Fruit fly (Drosophila melanogaster) whole organism, embryonic: ENCODE data around the gene CG44006.

Source experiments
- ATbp ChIP-seq: fragments of 200-800 bp; sonication (Bioruptor generic); optimal IDR thresholded peaks from 2 replicates; lab custom pipeline; 2017; ENCODE audit warnings: missing biosample characterization, mild to moderate bottlenecking, missing genetic modification characterization, missing genetic modification reagents
- Abd-B ChIP-seq: fragments of 200-800 bp; sonication (Bioruptor generic); optimal IDR thresholded peaks from 2 replicates; lab custom pipeline; 2018; ENCODE audit warnings: missing biosample characterization, mild to moderate bottlenecking, missing genetic modification characterization, moderate library complexity
- Bgb ChIP-seq: fragments of 200-800 bp; sonication (Bioruptor generic); IDR thresholded peaks from 2 replicates; pipeline ENCODE4 v1.3.6; 2022; ENCODE audit warnings: missing biosample characterization, missing genetic modification characterization; ENCODE audit not compliant: partially characterized antibody
- CG11085 ChIP-seq: fragments of 200-800 bp; sonication (Bioruptor generic); IDR thresholded peaks from 2 replicates; pipeline ENCODE4 v1.3.6; 2022; ENCODE audit warnings: missing biosample characterization, missing genetic modification characterization
- CG11695 ChIP-seq: fragments of 200-800 bp; sonication (Bioruptor generic); IDR thresholded peaks from 3 replicates; pipeline ENCODE4 v1.3.6; 2022; ENCODE audit warnings: missing biosample characterization, missing genetic modification characterization
- CG12071 ChIP-seq: fragments of 200-800 bp; sonication (Bioruptor generic); optimal IDR thresholded peaks from 3 replicates; lab custom pipeline; 2018; ENCODE audit warnings: missing biosample characterization, mild to moderate bottlenecking, missing genetic modification characterization
- CG15514 ChIP-seq: fragments of 200-800 bp; sonication (Bioruptor generic); optimal IDR thresholded peaks from 3 replicates; lab custom pipeline; 2017; ENCODE audit warnings: missing biosample characterization, missing genetic modification characterization, mild to moderate bottlenecking, moderate library complexity, missing genetic modification reagents
- CG15601 ChIP-seq: fragments of 200-800 bp; sonication (Bioruptor generic); optimal IDR thresholded peaks from 3 replicates; lab custom pipeline; 2019; ENCODE audit warnings: missing biosample characterization, mild to moderate bottlenecking, missing genetic modification characterization, moderate library complexity
- CG1602 ChIP-seq: fragments of 200-800 bp; sonication (Bioruptor generic); optimal IDR thresholded peaks from 3 replicates; lab custom pipeline; 2016; ENCODE audit warnings: missing biosample characterization, missing genetic modification characterization
- CG17328 ChIP-seq: fragments of 200-800 bp; sonication (Bioruptor generic); IDR thresholded peaks from 2 replicates; pipeline ENCODE4 v1.3.6; 2022; ENCODE audit warnings: missing biosample characterization, missing genetic modification characterization
- CG17568 ChIP-seq: fragments of 200-800 bp; sonication (Bioruptor generic); optimal IDR thresholded peaks from 2 replicates; lab custom pipeline; 2018; ENCODE audit warnings: missing biosample characterization, mild to moderate bottlenecking, missing genetic modification characterization, moderate library complexity
- CG18262 ChIP-seq: fragments of 200-800 bp; optimal IDR thresholded peaks from 3 replicates; lab custom pipeline; 2019; ENCODE audit warnings: missing biosample characterization, mild to moderate bottlenecking, missing genetic modification characterization, moderate library complexity
- CG2129 ChIP-seq: fragments of 200-800 bp; sonication (Bioruptor generic); IDR thresholded peaks from 2 replicates; pipeline ENCODE4 v1.3.6; 2022; ENCODE audit warnings: missing biosample characterization, missing genetic modification characterization; ENCODE audit not compliant: partially characterized antibody
- CG30020 ChIP-seq: fragments of 200-800 bp; optimal IDR thresholded peaks from 2 replicates; lab custom pipeline; 2019; ENCODE audit warnings: missing biosample characterization, mild to moderate bottlenecking, missing genetic modification characterization, moderate library complexity
- CG31365 ChIP-seq: fragments of 200-800 bp; sonication (Bioruptor generic); optimal IDR thresholded peaks from 2 replicates; lab custom pipeline; 2018; ENCODE audit warnings: missing biosample characterization, mild to moderate bottlenecking, missing genetic modification characterization
- CG31441 ChIP-seq: fragments of 200-800 bp; sonication (Bioruptor generic); IDR thresholded peaks from 2 replicates; pipeline ENCODE4 v1.3.6; 2022; ENCODE audit warnings: missing biosample characterization, missing genetic modification characterization
- CG32532 ChIP-seq: fragments of 200-800 bp; sonication (Bioruptor generic); IDR thresholded peaks from 2 replicates; pipeline ENCODE4 v1.3.6; 2022; ENCODE audit warnings: missing biosample characterization, missing genetic modification characterization
- CG4328 ChIP-seq: fragments of 200-800 bp; sonication (Bioruptor generic); optimal IDR thresholded peaks from 3 replicates; lab custom pipeline; 2017; ENCODE audit warnings: missing biosample characterization, missing genetic modification reagents, missing genetic modification characterization
- CG4707 ChIP-seq: fragments of 200-800 bp; sonication (Bioruptor generic); optimal IDR thresholded peaks from 2 replicates; lab custom pipeline; 2018; ENCODE audit warnings: missing biosample characterization, mild to moderate bottlenecking, missing genetic modification characterization, moderate library complexity
- CG5180 ChIP-seq: fragments of 200-800 bp; sonication (Bioruptor generic); optimal IDR thresholded peaks from 3 replicates; lab custom pipeline; 2017; ENCODE audit warnings: missing biosample characterization, missing genetic modification characterization, mild to moderate bottlenecking, moderate library complexity, missing genetic modification reagents
- CG6254 ChIP-seq: fragments of 200-800 bp; sonication (Bioruptor generic); optimal IDR thresholded peaks from 3 replicates; lab custom pipeline; 2017; ENCODE audit warnings: mild to moderate bottlenecking, missing biosample characterization, missing genetic modification reagents, missing genetic modification characterization
- CG6272 ChIP-seq: fragments of 200-800 bp; sonication (Bioruptor generic); IDR thresholded peaks from 2 replicates; pipeline ENCODE4 v1.3.6; 2022; ENCODE audit warnings: missing biosample characterization, missing genetic modification characterization
- CG8281 ChIP-seq: fragments of 200-800 bp; sonication (Bioruptor generic); optimal IDR thresholded peaks from 2 replicates; lab custom pipeline; 2018; ENCODE audit warnings: missing biosample characterization, mild to moderate bottlenecking, missing genetic modification characterization, moderate library complexity
- Fer1 ChIP-seq: fragments of 200-800 bp; sonication (Bioruptor generic); optimal IDR thresholded peaks from 2 replicates; lab custom pipeline; 2017; ENCODE audit warnings: missing biosample characterization, mild to moderate bottlenecking, missing genetic modification characterization
- Fer2 ChIP-seq: fragments of 200-800 bp; sonication (Bioruptor generic); optimal IDR thresholded peaks from 2 replicates; lab custom pipeline; 2018; ENCODE audit warnings: missing biosample characterization, mild to moderate bottlenecking, missing genetic modification characterization, moderate library complexity
- HLH54F ChIP-seq: fragments of 200-800 bp; sonication (Bioruptor generic); optimal IDR thresholded peaks from 3 replicates; lab custom pipeline; 2016; ENCODE audit warnings: missing biosample characterization, missing genetic modification characterization
- TFAM ChIP-seq: fragments of 200-800 bp; sonication (Bioruptor generic); optimal IDR thresholded peaks from 2 replicates; lab custom pipeline; 2017; ENCODE audit warnings: missing biosample characterization, missing genetic modification characterization, inconsistent platforms
- ash1 ChIP-seq: fragments of 200-800 bp; sonication (Bioruptor generic); optimal IDR thresholded peaks from 2 replicates; lab custom pipeline; 2018; ENCODE audit warnings: missing biosample characterization, mild to moderate bottlenecking, missing genetic modification characterization
- cad ChIP-seq: fragments of >200 bp; optimal IDR thresholded peaks from 2 replicates; lab custom pipeline; 2017; ENCODE audit warnings: missing biosample characterization, missing genetic modification characterization
- crc ChIP-seq: fragments of 200-800 bp; sonication (Bioruptor generic); optimal IDR thresholded peaks from 2 replicates; lab custom pipeline; 2016; ENCODE audit warnings: missing biosample characterization, missing genetic modification characterization
- crp ChIP-seq, 2 experiments: fragments of 200-800 bp; sonication (Bioruptor generic); optimal IDR thresholded peaks; 2 replicates in 1 of 2; 3 replicates in 1 of 2; lab custom pipeline; 2017; ENCODE audit warnings: missing biosample characterization in 2 of 2, missing genetic modification characterization in 2 of 2, mild to moderate bottlenecking in 1 of 2, moderate library complexity in 1 of 2
- dmrt11E ChIP-seq: fragments of 200-800 bp; sonication (Bioruptor generic); optimal IDR thresholded peaks from 3 replicates; lab custom pipeline; 2018; ENCODE audit warnings: missing biosample characterization, mild to moderate bottlenecking, missing genetic modification characterization, moderate library complexity
- dysf ChIP-seq: fragments of 200-800 bp; sonication (Bioruptor generic); IDR thresholded peaks from 3 replicates; pipeline ENCODE4 v1.3.6; 2022; ENCODE audit warnings: missing biosample characterization, missing genetic modification characterization
- fru ChIP-seq: fragments of >200 bp; optimal IDR thresholded peaks from 2 replicates; lab custom pipeline; 2017
- gce ChIP-seq: fragments of 200-800 bp; sonication (Bioruptor generic); IDR thresholded peaks from 3 replicates; pipeline ENCODE4 v1.3.6; 2022; ENCODE audit warnings: missing biosample characterization, missing genetic modification characterization
- gcm ChIP-seq: fragments of 200-800 bp; sonication (Bioruptor generic); optimal IDR thresholded peaks from 2 replicates; lab custom pipeline; 2019; ENCODE audit warnings: missing biosample characterization, mild to moderate bottlenecking, missing genetic modification characterization, moderate library complexity
- gcm2 ChIP-seq: fragments of 200-800 bp; sonication (Bioruptor generic); optimal IDR thresholded peaks from 2 replicates; lab custom pipeline; 2016; ENCODE audit warnings: missing biosample characterization, missing genetic modification characterization
- gfzf ChIP-seq: fragments of 200-800 bp; sonication (Bioruptor generic); optimal IDR thresholded peaks from 2 replicates; lab custom pipeline; 2016; ENCODE audit warnings: missing biosample characterization, mild to moderate bottlenecking, missing genetic modification characterization, moderate library complexity
- grau ChIP-seq: fragments of 200-800 bp; optimal IDR thresholded peaks from 3 replicates; lab custom pipeline; 2019; ENCODE audit warnings: missing biosample characterization, mild to moderate bottlenecking, missing genetic modification characterization, moderate library complexity
- hb ChIP-seq: fragments of 200-800 bp; sonication (Bioruptor generic); IDR thresholded peaks from 3 replicates; pipeline ENCODE4 v1.3.6; 2022; ENCODE audit warnings: missing biosample characterization, missing genetic modification characterization; ENCODE audit not compliant: partially characterized antibody
- mam ChIP-seq: fragments of 200-800 bp; sonication (Bioruptor generic); optimal IDR thresholded peaks from 3 replicates; lab custom pipeline; 2016; ENCODE audit warnings: missing biosample characterization, missing genetic modification characterization
- mirr ChIP-seq: fragments of 200-800 bp; sonication (Bioruptor generic); optimal IDR thresholded peaks from 3 replicates; lab custom pipeline; 2018; ENCODE audit warnings: missing biosample characterization, mild to moderate bottlenecking, missing genetic modification characterization
- nom ChIP-seq: fragments of 200-800 bp; sonication (Bioruptor generic); optimal IDR thresholded peaks from 2 replicates; lab custom pipeline; 2017; ENCODE audit warnings: missing biosample characterization, missing genetic modification characterization, mild to moderate bottlenecking, moderate library complexity, missing genetic modification reagents
- pros ChIP-seq: fragments of 200-800 bp; sonication (Bioruptor generic); optimal IDR thresholded peaks from 3 replicates; lab custom pipeline; 2019; ENCODE audit warnings: missing biosample characterization, mild to moderate bottlenecking, missing genetic modification characterization, moderate library complexity
- tll ChIP-seq, 2 experiments: fragments of 200-800 bp in 1 of 2; fragments of >200 bp in 1 of 2; sonication (Bioruptor generic) in 1 of 2; optimal IDR thresholded peaks; 2 replicates each; lab custom pipeline; 2017 to 2019; ENCODE audit warnings: missing biosample characterization in 2 of 2, missing genetic modification characterization in 2 of 2, mild to moderate bottlenecking in 1 of 2, moderate library complexity in 1 of 2
- tup ChIP-seq: fragments of 200-800 bp; sonication (Bioruptor generic); optimal IDR thresholded peaks from 2 replicates; lab custom pipeline; 2016; ENCODE audit warnings: missing biosample characterization, mild to moderate bottlenecking, missing genetic modification characterization, moderate library complexity
- twi ChIP-seq: fragments of 200-800 bp; optimal IDR thresholded peaks from 2 replicates; lab custom pipeline; 2019; ENCODE audit warnings: missing biosample characterization, mild to moderate bottlenecking, missing genetic modification characterization, moderate library complexity

CG44006 gene

DNA sequence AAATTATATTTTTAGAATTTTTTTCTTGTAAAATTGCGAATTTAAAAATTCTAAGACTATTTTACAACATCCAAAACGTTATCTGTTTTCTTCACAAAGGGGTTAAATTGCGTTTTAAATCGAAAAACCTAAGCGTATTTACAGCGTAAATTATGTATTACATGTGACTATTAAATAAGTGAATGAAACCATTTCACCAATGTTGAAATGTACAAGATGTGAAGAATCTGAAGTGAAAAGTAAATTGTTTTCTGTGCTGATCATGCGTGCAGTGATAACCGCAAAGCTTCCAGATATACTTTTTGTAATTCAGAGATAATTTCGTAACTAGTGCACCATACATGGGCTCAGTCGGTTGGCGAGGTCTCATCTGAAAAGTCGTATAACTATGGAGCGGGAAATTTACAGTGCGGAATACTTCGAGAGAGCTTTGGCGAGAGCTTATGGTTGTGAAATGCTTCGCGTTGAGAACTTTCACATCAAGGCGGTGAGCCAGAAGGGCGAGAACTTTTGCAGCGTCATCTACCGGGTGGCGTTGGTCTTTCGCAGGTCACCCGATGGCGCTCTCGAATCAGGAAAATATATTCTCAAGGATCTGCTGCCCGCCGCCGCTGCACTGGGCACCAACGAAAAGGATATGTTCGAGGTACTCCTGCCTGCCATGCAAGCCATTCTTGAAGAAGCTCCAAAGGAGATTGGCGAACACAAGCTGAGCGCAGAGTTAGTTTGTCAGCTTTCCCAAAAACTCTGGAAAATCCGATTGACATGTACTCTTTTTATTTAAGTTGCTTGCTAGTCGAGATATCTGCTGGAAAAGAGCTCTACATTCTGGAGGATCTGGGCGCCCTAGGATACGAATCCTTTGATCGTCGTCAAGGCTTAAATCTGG lies 44.3 kb upstream of the CG44006 start (continued):
- peak; percentile 62 for TF ChIP-seq grau
- peak; percentile 70 for TF ChIP-seq CG18262 (tag; lab: Kevin White, UChicago)
- TF ChIP-seq ash1 (GFP tag; lab: Kevin White, UChicago): peak; percentile 6
- TF ChIP-seq CG11085 (GFP tag; lab: Robert Waterston, UW): no peak
- no peak for TF ChIP-seq CG2129
- TF ChIP-seq HLH54F (GFP tag; lab: Kevin White, UChicago): no peak
- TF ChIP-seq CG6254 (GFP tag; lab: Kevin White, UChicago): no peak
- no peak for TF ChIP-seq dmrt11E
- TF ChIP-seq Fer2 (tag; lab: Kevin White, UChicago): no peak
- TF ChIP-seq twi (tag; lab: Kevin White, UChicago): no peak
- TF ChIP-seq CG12071 (GFP tag; lab: Kevin White, UChicago): peak; percentile 71
- TF ChIP-seq CG17328: peak; percentile 26; the same call in 1 of the 2 replicates
- TF ChIP-seq TFAM (GFP tag; lab: Kevin White, UChicago): no peak
- no peak for TF ChIP-seq tll (GFP tag; optimal IDR thresholded peaks at IDR 0.05; lab: Kevin White, UChicago)
- TF ChIP-seq CG4707 (GFP tag; lab: Kevin White, UChicago): peak; percentile 35
- peak; percentile 6 for TF ChIP-seq CG4328 (GFP tag; lab: Kevin White, UChicago)
- TF ChIP-seq CG31365: peak; percentile 61
- peak; percentile 43 for TF ChIP-seq CG5180
- TF ChIP-seq mam (GFP tag; lab: Kevin White, UChicago): peak; percentile 26
- TF ChIP-seq Bgb (GFP tag; lab: Robert Waterston, UW): peak; percentile 44; the same call in 1 of the 2 replicates
- no peak for TF ChIP-seq gfzf (GFP tag; lab: Kevin White, UChicago)
- peak; percentile 3 for TF ChIP-seq nom (GFP tag; lab: Kevin White, UChicago)
- TF ChIP-seq CG8281 (tag; lab: Kevin White, UChicago): no peak
- peak; percentile 77 for TF ChIP-seq CG32532 (GFP tag; lab: Robert Waterston, UW)
- TF ChIP-seq pros (GFP tag; lab: Kevin White, UChicago): no peak
- peak; percentile 31 for TF ChIP-seq mirr
- peak; percentile 40; the same call in 1 of the 3 replicates for TF ChIP-seq CG11695 (GFP tag; lab: Robert Waterston, UW)
- TF ChIP-seq CG30020 (tag; lab: Kevin White, UChicago): no peak
- no peak for TF ChIP-seq CG1602 (GFP tag; lab: Kevin White, UChicago)
- TF ChIP-seq hb (GFP tag; lab: Robert Waterston, UW): no peak
- peak; percentile 67 for TF ChIP-seq dysf
- no peak for TF ChIP-seq gcm2 (GFP tag; lab: Kevin White, UChicago)
- TF ChIP-seq CG17568 (GFP tag; lab: Kevin White, UChicago): no peak
- no peak for TF ChIP-seq fru (lab: Kevin White, UChicago)
- TF ChIP-seq CG15514 (GFP tag; lab: Kevin White, UChicago): peak; percentile 87
- TF ChIP-seq crc (GFP tag; lab: Kevin White, UChicago): no peak
- peak; percentile 51; the same call in 1 of the 3 replicates for TF ChIP-seq gce (GFP tag; lab: Robert Waterston, UW)
- no peak for TF ChIP-seq crp (GFP tag; optimal IDR thresholded peaks at IDR 0.05; lab: Kevin White, UChicago)
- TF ChIP-seq ATbp: no peak
- peak; percentile 23 for TF ChIP-seq Abd-B (GFP tag; lab: Kevin White, UChicago)
- TF ChIP-seq cad (GFP tag; lab: Kevin White, UChicago): no peak
- peak; percentile 55 for TF ChIP-seq CG31441 (GFP tag; lab: Robert Waterston, UW)
- TF ChIP-seq CG6272 (GFP tag; lab: Robert Waterston, UW): no peak
- TF ChIP-seq CG15601 (tag; lab: Kevin White, UChicago): no peak
- TF ChIP-seq tup (GFP tag; lab: Kevin White, UChicago): no peak
- no peak for TF ChIP-seq Fer1 (GFP tag; lab: Kevin White, UChicago)
- peak; percentile 31 for TF ChIP-seq gcm (GFP tag; lab: Kevin White, UChicago)
